Worm (Caenorhabditis elegans): ENCODE results near the gene hpr-17.

- TF ChIP-seq nhr-12 (tag; optimal IDR thresholded peaks at IDR 0.05), result no peak
- no peak for TF ChIP-seq nhr-25 (tag; optimal IDR thresholded peaks at IDR 0.05)
- TF ChIP-seq nhr-76 (tag; optimal IDR thresholded peaks at IDR 0.05), result no peak
- no peak for TF ChIP-seq fkh-2 (tag; optimal IDR thresholded peaks at IDR 0.05)
- TF ChIP-seq fos-1 (tag; optimal IDR thresholded peaks at IDR 0.05), result no peak
- no peak for TF ChIP-seq nhr-237 (tag; optimal IDR thresholded peaks at IDR 0.05)
- no peak for TF ChIP-seq nhr-28 (tag; optimal IDR thresholded peaks at IDR 0.05)
- no peak for TF ChIP-seq ztf-4 (tag; optimal IDR thresholded peaks at IDR 0.05)
- no peak for TF ChIP-seq unc-39 (tag; optimal IDR thresholded peaks at IDR 0.05)
- TF ChIP-seq unc-62 (GFP tag; optimal IDR thresholded peaks at IDR 0.05), result no peak
- TF ChIP-seq pha-4 (tag; optimal IDR thresholded peaks at IDR 0.05), result no peak
- TF ChIP-seq ztf-11 (tag; optimal IDR thresholded peaks at IDR 0.05), result no peak
- TF ChIP-seq aly-2 (tag; optimal IDR thresholded peaks at IDR 0.05), result no peak
- TF ChIP-seq zag-1 (tag; optimal IDR thresholded peaks at IDR 0.05), result no peak
Measured at ce11 chrII:13188084-13188483, 31.2 kb upstream of the hpr-17 start.
